Fruit fly (Drosophila melanogaster) whole organism, embryonic: ENCODE data around the gene Nup98-96.

Experiments
- Abd-B ChIP-seq: fragments of 200-800 bp; sonication (Bioruptor generic); optimal IDR thresholded peaks from 2 replicates; lab custom pipeline; 2018; ENCODE audit warnings: missing biosample characterization, mild to moderate bottlenecking, missing genetic modification characterization, moderate library complexity
- B-H2 ChIP-seq: fragments of 200-800 bp; sonication (Bioruptor generic); optimal IDR thresholded peaks from 2 replicates; lab custom pipeline; 2018; ENCODE audit warnings: missing biosample characterization, mild to moderate bottlenecking, missing genetic modification characterization
- Blimp-1 ChIP-seq: fragments of 200-800 bp; sonication (Bioruptor generic); optimal IDR thresholded peaks from 3 replicates; lab custom pipeline; 2018; ENCODE audit warnings: missing biosample characterization, missing genetic modification characterization, mild to moderate bottlenecking, moderate library complexity, missing genetic modification reagents
- CG1024 ChIP-seq: fragments of 200-800 bp; sonication (Bioruptor generic); IDR thresholded peaks from 2 replicates; pipeline ENCODE4 v1.3.6; 2022; ENCODE audit warnings: missing biosample characterization, missing genetic modification characterization
- CG10267 ChIP-seq: fragments of 200-800 bp; sonication (Bioruptor generic); optimal IDR thresholded peaks from 2 replicates; lab custom pipeline; 2018; ENCODE audit warnings: missing biosample characterization, mild to moderate bottlenecking, missing genetic modification characterization, moderate library complexity
- CG10654 ChIP-seq: fragments of 200-800 bp; sonication (Bioruptor generic); optimal IDR thresholded peaks from 2 replicates; lab custom pipeline; 2016; ENCODE audit warnings: missing biosample characterization, missing genetic modification characterization
- CG11085 ChIP-seq: fragments of 200-800 bp; sonication (Bioruptor generic); IDR thresholded peaks from 2 replicates; pipeline ENCODE4 v1.3.6; 2022; ENCODE audit warnings: missing biosample characterization, missing genetic modification characterization
- CG11093 ChIP-seq: fragments of 200-800 bp; sonication (Bioruptor generic); IDR thresholded peaks from 3 replicates; pipeline ENCODE4 v1.3.6; 2022; ENCODE audit warnings: missing biosample characterization, missing genetic modification characterization
- CG12236 ChIP-seq: fragments of 200-800 bp; sonication (Bioruptor generic); optimal IDR thresholded peaks from 2 replicates; lab custom pipeline; 2016; ENCODE audit warnings: missing biosample characterization, missing genetic modification characterization
- CG13123 ChIP-seq: fragments of 200-800 bp; sonication (Bioruptor generic); optimal IDR thresholded peaks from 2 replicates; lab custom pipeline; 2016; ENCODE audit warnings: missing biosample characterization, missing genetic modification characterization
- CG14014 ChIP-seq: fragments of 200-800 bp; sonication (Bioruptor generic); IDR thresholded peaks from 2 replicates; pipeline ENCODE4 v1.3.6; 2022; ENCODE audit warnings: missing biosample characterization, missing genetic modification characterization
- CG16815 ChIP-seq: fragments of 200-800 bp; sonication (Bioruptor generic); optimal IDR thresholded peaks from 3 replicates; lab custom pipeline; 2017; ENCODE audit warnings: missing biosample characterization, mild to moderate bottlenecking, missing genetic modification characterization
- CG2875 ChIP-seq: fragments of 200-800 bp; sonication (Bioruptor generic); optimal IDR thresholded peaks from 2 replicates; lab custom pipeline; 2017; ENCODE audit warnings: missing biosample characterization, mild to moderate bottlenecking, missing genetic modification characterization, missing genetic modification reagents
- CG3163 ChIP-seq: fragments of 200-800 bp; sonication (Bioruptor generic); optimal IDR thresholded peaks from 3 replicates; lab custom pipeline; 2016; ENCODE audit warnings: missing biosample characterization, missing genetic modification characterization
- CG32772 ChIP-seq: fragments of 200-800 bp; sonication (Bioruptor generic); IDR thresholded peaks from 2 replicates; pipeline ENCODE4 v1.3.6; 2022; ENCODE audit warnings: missing biosample characterization, missing genetic modification characterization
- CG3407 ChIP-seq: fragments of 200-800 bp; sonication (Bioruptor generic); optimal IDR thresholded peaks from 2 replicates; lab custom pipeline; 2018; ENCODE audit warnings: missing biosample characterization, mild to moderate bottlenecking, missing genetic modification characterization
- CG34422 ChIP-seq: fragments of 200-800 bp; sonication (Bioruptor generic); IDR thresholded peaks from 3 replicates; pipeline ENCODE4 v1.3.6; 2022; ENCODE audit warnings: missing biosample characterization, missing genetic modification characterization
- CG4328 ChIP-seq: fragments of 200-800 bp; sonication (Bioruptor generic); optimal IDR thresholded peaks from 3 replicates; lab custom pipeline; 2017; ENCODE audit warnings: missing biosample characterization, missing genetic modification reagents, missing genetic modification characterization
- CG5180 ChIP-seq: fragments of 200-800 bp; sonication (Bioruptor generic); optimal IDR thresholded peaks from 3 replicates; lab custom pipeline; 2017; ENCODE audit warnings: missing biosample characterization, missing genetic modification characterization, mild to moderate bottlenecking, moderate library complexity, missing genetic modification reagents
- CG6175 ChIP-seq: fragments of 200-800 bp; sonication (Bioruptor generic); IDR thresholded peaks from 3 replicates; pipeline ENCODE4 v1.3.6; 2022; ENCODE audit warnings: missing biosample characterization, missing genetic modification characterization
- CG6272 ChIP-seq: fragments of 200-800 bp; sonication (Bioruptor generic); IDR thresholded peaks from 2 replicates; pipeline ENCODE4 v1.3.6; 2022; ENCODE audit warnings: missing biosample characterization, missing genetic modification characterization
- CG7271 ChIP-seq: fragments of 200-800 bp; sonication (Bioruptor generic); optimal IDR thresholded peaks from 2 replicates; lab custom pipeline; 2018; ENCODE audit warnings: missing biosample characterization, mild to moderate bottlenecking, missing genetic modification characterization, moderate library complexity
- CG7928 ChIP-seq: fragments of 200-800 bp; sonication (Bioruptor generic); optimal IDR thresholded peaks from 2 replicates; lab custom pipeline; 2017; ENCODE audit warnings: missing biosample characterization, mild to moderate bottlenecking, missing genetic modification characterization
- Dfd ChIP-seq, 2 experiments: fragments of >200 bp; optimal IDR thresholded peaks; 2 replicates each; lab custom pipeline; 2017; ENCODE audit warnings: missing biosample characterization in 2 of 2, missing genetic modification characterization in 2 of 2
- Dll ChIP-seq: fragments of 200-800 bp; sonication (Bioruptor generic); IDR thresholded peaks from 4 replicates; pipeline ENCODE4 v1.3.6; 2022; ENCODE audit warnings: missing biosample characterization, missing genetic modification characterization; ENCODE audit not compliant: partially characterized antibody
- Doc3 ChIP-seq: fragments of 200-800 bp; sonication (Bioruptor generic); IDR thresholded peaks from 3 replicates; pipeline ENCODE4 v1.3.6; 2022; ENCODE audit warnings: missing biosample characterization, missing genetic modification characterization; ENCODE audit not compliant: partially characterized antibody
- Sox102F ChIP-seq: fragments of 200-800 bp; sonication (Bioruptor generic); optimal IDR thresholded peaks from 2 replicates; lab custom pipeline; 2018; ENCODE audit warnings: missing biosample characterization, mild to moderate bottlenecking, missing genetic modification characterization, moderate library complexity
- Stat92E ChIP-seq, 3 experiments: fragments of >200 bp in 2 of 3; fragments of 200-800 bp in 1 of 3; sonication (Bioruptor generic) in 1 of 3; optimal IDR thresholded peaks; 2 replicates each; lab custom pipeline; 2017 to 2019; ENCODE audit warnings: missing biosample characterization in 3 of 3, missing genetic modification characterization in 3 of 3, mild to moderate bottlenecking in 1 of 3, moderate library complexity in 1 of 3
- Taf1 ChIP-seq: fragments of 200-800 bp; sonication (Bioruptor generic); IDR thresholded peaks from 2 replicates; pipeline ENCODE4 v1.3.6; 2022; ENCODE audit warnings: missing biosample characterization, missing genetic modification characterization
- Vsx1 ChIP-seq: fragments of 200-800 bp; sonication (Bioruptor generic); optimal IDR thresholded peaks from 2 replicates; lab custom pipeline; 2017; ENCODE audit warnings: missing biosample characterization, mild to moderate bottlenecking, missing genetic modification characterization, missing genetic modification reagents
- bsh ChIP-seq, 2 experiments: fragments of 200-800 bp; sonication (Bioruptor generic); optimal IDR thresholded peaks; 2 replicates each; lab custom pipeline; 2017 to 2018; ENCODE audit warnings: mild to moderate bottlenecking in 2 of 2, missing biosample characterization in 2 of 2, missing genetic modification characterization in 2 of 2, moderate library complexity in 1 of 2
- chif ChIP-seq, 2 experiments: fragments of 200-800 bp; sonication (Bioruptor generic); optimal IDR thresholded peaks; 3 replicates each; lab custom pipeline; 2016; ENCODE audit warnings: missing biosample characterization in 2 of 2, missing genetic modification characterization in 2 of 2
- dmrt11E ChIP-seq: fragments of 200-800 bp; sonication (Bioruptor generic); optimal IDR thresholded peaks from 3 replicates; lab custom pipeline; 2018; ENCODE audit warnings: missing biosample characterization, mild to moderate bottlenecking, missing genetic modification characterization, moderate library complexity
- exex ChIP-seq: fragments of 200-800 bp; sonication (Bioruptor generic); optimal IDR thresholded peaks from 4 replicates; lab custom pipeline; 2018; ENCODE audit warnings: missing biosample characterization, mild to moderate bottlenecking, missing genetic modification characterization, moderate library complexity
- gcm2 ChIP-seq: fragments of 200-800 bp; sonication (Bioruptor generic); optimal IDR thresholded peaks from 2 replicates; lab custom pipeline; 2016; ENCODE audit warnings: missing biosample characterization, missing genetic modification characterization
- gem ChIP-seq: fragments of 200-800 bp; sonication (Bioruptor generic); optimal IDR thresholded peaks from 2 replicates; lab custom pipeline; 2019; ENCODE audit warnings: missing biosample characterization, mild to moderate bottlenecking, missing genetic modification characterization, moderate library complexity
- gsb-n ChIP-seq: fragments of 200-800 bp; sonication (Bioruptor generic); optimal IDR thresholded peaks from 3 replicates; lab custom pipeline; 2018; ENCODE audit warnings: missing biosample characterization, mild to moderate bottlenecking, missing genetic modification characterization
- kay ChIP-seq: fragments of 200-800 bp; sonication (Bioruptor generic); optimal IDR thresholded peaks from 2 replicates; lab custom pipeline; 2016; ENCODE audit warnings: missing biosample characterization, missing genetic modification characterization
- nerfin-1 ChIP-seq: fragments of 200-800 bp; sonication (Bioruptor generic); optimal IDR thresholded peaks from 3 replicates; lab custom pipeline; 2019; ENCODE audit warnings: missing biosample characterization, mild to moderate bottlenecking, missing genetic modification characterization, moderate library complexity
- oc ChIP-seq: fragments of 200-800 bp; sonication (Bioruptor generic); optimal IDR thresholded peaks from 2 replicates; lab custom pipeline; 2018; ENCODE audit warnings: missing biosample characterization, mild to moderate bottlenecking, missing genetic modification characterization, moderate library complexity
- peb ChIP-seq: fragments of 200-800 bp; sonication (Bioruptor generic); IDR thresholded peaks from 2 replicates; pipeline ENCODE4 v1.3.6; 2022; ENCODE audit warnings: missing biosample characterization, missing genetic modification characterization
- pho ChIP-seq: fragments of 200-800 bp; sonication (Bioruptor generic); optimal IDR thresholded peaks from 2 replicates; lab custom pipeline; 2016; ENCODE audit warnings: missing biosample characterization, missing genetic modification characterization
- pros ChIP-seq: fragments of 200-800 bp; sonication (Bioruptor generic); optimal IDR thresholded peaks from 3 replicates; lab custom pipeline; 2019; ENCODE audit warnings: missing biosample characterization, mild to moderate bottlenecking, missing genetic modification characterization, moderate library complexity
- pum ChIP-seq: fragments of 200-800 bp; sonication (Bioruptor generic); optimal IDR thresholded peaks from 2 replicates; lab custom pipeline; 2016; ENCODE audit warnings: missing biosample characterization, missing genetic modification characterization
- repo ChIP-seq: fragments of 200-800 bp; sonication (Bioruptor generic); optimal IDR thresholded peaks from 2 replicates; lab custom pipeline; 2016; ENCODE audit warnings: missing biosample characterization, missing genetic modification characterization
- scrt ChIP-seq: fragments of 200-800 bp; sonication (Bioruptor generic); optimal IDR thresholded peaks from 2 replicates; lab custom pipeline; 2018; ENCODE audit warnings: missing biosample characterization, mild to moderate bottlenecking, missing genetic modification characterization, moderate library complexity
- sima ChIP-seq: fragments of 200-800 bp; sonication (Bioruptor generic); optimal IDR thresholded peaks from 2 replicates; lab custom pipeline; 2016; ENCODE audit warnings: missing biosample characterization, missing genetic modification characterization
- vfl ChIP-seq: fragments of 200-800 bp; sonication (Bioruptor generic); optimal IDR thresholded peaks from 2 replicates; lab custom pipeline; 2016; ENCODE audit warnings: missing biosample characterization, missing genetic modification characterization

Gene Nup98-96

dm6 chr3R:23757912-23758607, 23.4 kb downstream of the Nup98-96 start, which contains the start of the genes PTPMT1 and Hrd3 (continued):
- TF ChIP-seq Dfd (GFP tag; optimal IDR thresholded peaks at IDR 0.05; lab: Kevin White, UChicago) = peak in 1 of 2 experiments; percentile 95
- peak; percentile 98 for TF ChIP-seq CG10267 (tag; lab: Kevin White, UChicago)
- peak; percentile 91 for TF ChIP-seq sima (GFP tag; lab: Kevin White, UChicago)
- peak; percentile 98 for TF ChIP-seq pho (GFP tag; lab: Kevin White, UChicago)
- TF ChIP-seq B-H2 (GFP tag; lab: Kevin White, UChicago) = peak; percentile 97
- peak in 1 of 3 experiments; percentile 96 for TF ChIP-seq Stat92E (GFP tag; optimal IDR thresholded peaks at IDR 0.05; lab: Kevin White, UChicago)
- peak; percentile 99 for TF ChIP-seq CG4328 (GFP tag; lab: Kevin White, UChicago)
- TF ChIP-seq gem = peak; percentile 99
- TF ChIP-seq CG11093 (GFP tag; lab: Robert Waterston, UW) = peak; percentile 97
- TF ChIP-seq oc (tag; lab: Kevin White, UChicago) = peak; percentile 93
- peak; percentile 98 for TF ChIP-seq vfl
- TF ChIP-seq exex = peak; percentile 90
- peak; percentile 99 for TF ChIP-seq dmrt11E (tag; lab: Kevin White, UChicago)
- TF ChIP-seq bsh (GFP tag; optimal IDR thresholded peaks at IDR 0.05; lab: Kevin White, UChicago) = peak; percentile 97 to 98
- peak; percentile 95 for TF ChIP-seq CG6272 (GFP tag; lab: Robert Waterston, UW)
- peak; percentile 97 for TF ChIP-seq CG3407 (GFP tag; lab: Kevin White, UChicago)
- TF ChIP-seq CG16815 = peak; percentile 99
- TF ChIP-seq chif (GFP tag; optimal IDR thresholded peaks at IDR 0.05; lab: Kevin White, UChicago) = peak; percentile 97 to 98
- TF ChIP-seq CG32772 (GFP tag; lab: Robert Waterston, UW) = peak; percentile 95
- TF ChIP-seq gsb-n (tag; lab: Kevin White, UChicago) = peak; percentile 97
- no peak for TF ChIP-seq Doc3
- peak; percentile 98 for TF ChIP-seq CG10654 (GFP tag; lab: Kevin White, UChicago)
- TF ChIP-seq Vsx1 (GFP tag; lab: Kevin White, UChicago) = peak; percentile 95
- TF ChIP-seq kay = peak; percentile 98
- TF ChIP-seq Taf1 (GFP tag; lab: Robert Waterston, UW) = peak; percentile 86
- TF ChIP-seq CG3163 (GFP tag; lab: Kevin White, UChicago) = peak; percentile 86
- TF ChIP-seq CG34422 (GFP tag; lab: Robert Waterston, UW) = peak; percentile 95
- TF ChIP-seq pum (GFP tag; lab: Kevin White, UChicago) = peak; percentile 98
- peak; percentile 99 for TF ChIP-seq Abd-B
- TF ChIP-seq CG2875 (GFP tag; lab: Kevin White, UChicago) = peak; percentile 97
- peak; percentile 96 for TF ChIP-seq CG13123 (GFP tag; lab: Kevin White, UChicago)
- TF ChIP-seq CG12236 = peak; percentile 94
- peak; percentile 98 for TF ChIP-seq Sox102F (GFP tag; lab: Kevin White, UChicago)
- peak; percentile 95 for TF ChIP-seq Blimp-1 (GFP tag; lab: Kevin White, UChicago)
- peak; percentile 93 for TF ChIP-seq peb (GFP tag; lab: Robert Waterston, UW)
- TF ChIP-seq pros (GFP tag; lab: Kevin White, UChicago) = peak; percentile 77
- TF ChIP-seq CG1024 (GFP tag; lab: Robert Waterston, UW) = peak; percentile 84
- TF ChIP-seq Dll = 0 out of 4 replicates have a peak, but pooled peaks have one; percentile 32
- TF ChIP-seq nerfin-1 = peak; percentile 98
- TF ChIP-seq CG11085 (GFP tag; lab: Robert Waterston, UW) = peak; percentile 93
- peak; percentile 92 for TF ChIP-seq scrt (GFP tag; lab: Kevin White, UChicago)
- peak; percentile 82 for TF ChIP-seq CG7928
- peak; percentile 96 for TF ChIP-seq CG14014 (GFP tag; lab: Robert Waterston, UW)
- TF ChIP-seq gcm2 (GFP tag; lab: Kevin White, UChicago) = peak; percentile 95
- TF ChIP-seq CG7271 = peak; percentile 91
- TF ChIP-seq CG5180 (GFP tag; lab: Kevin White, UChicago) = peak; percentile 92
- peak; percentile 93 for TF ChIP-seq repo (GFP tag; lab: Kevin White, UChicago)
- peak; percentile 87 for TF ChIP-seq CG6175
